Fruit fly (Drosophila melanogaster): ENCODE data around the gene Gr61a.

Gene Gr61a

DNA sequence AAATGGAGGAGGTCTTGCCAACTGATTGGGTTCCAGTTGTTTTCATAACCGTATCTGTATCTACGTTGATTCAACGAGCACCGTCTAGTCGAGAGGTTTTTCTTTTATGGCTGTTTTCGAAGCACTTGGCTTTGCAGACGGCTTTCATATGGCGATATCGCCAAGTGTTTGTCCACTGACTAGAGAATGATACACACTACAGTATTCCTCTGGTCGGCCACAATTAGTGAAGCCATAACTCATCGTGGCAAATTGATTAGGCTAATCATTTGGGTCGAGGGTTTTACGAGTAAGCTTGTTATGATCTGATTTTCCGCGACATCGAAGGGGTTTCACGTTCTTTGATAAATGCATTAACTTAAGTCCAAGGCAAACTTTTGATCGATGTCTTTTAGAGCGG is 35.4 kb downstream of the Gr61a start:
- peak; percentile 28 for TF ChIP-seq noc (tag; optimal IDR thresholded peaks at IDR 0.05)

DNA sequence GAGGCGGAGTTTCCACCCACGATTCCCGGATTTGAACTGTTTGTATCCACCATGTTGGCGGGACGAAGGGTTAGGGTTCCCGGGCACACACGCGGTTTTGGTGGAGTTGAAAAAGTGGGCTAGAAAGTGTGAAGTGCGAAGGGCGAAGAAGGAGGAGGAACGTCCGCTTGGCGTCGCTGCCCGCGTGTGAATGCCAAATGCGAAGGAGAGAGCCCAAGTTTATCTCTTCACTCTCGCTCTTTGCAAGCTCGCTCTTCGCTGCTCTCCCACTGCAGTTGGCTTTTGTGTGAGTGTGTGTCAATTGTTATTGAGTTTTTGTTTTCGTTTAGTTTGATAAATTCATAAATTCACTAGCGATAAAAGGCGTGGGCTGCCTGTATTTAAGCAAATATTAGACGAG is 39.6 kb downstream of the Gr61a start:
- TF ChIP-seq noc (tag; optimal IDR thresholded peaks at IDR 0.05): no peak

dm6 chr3L:881496-882235 is 40.4 kb downstream of the Gr61a start, which contains the start of gene CG13907:
Gene CG13907 (minus strand): TSS chr3L:882013.
- TF ChIP-seq noc (tag; optimal IDR thresholded peaks at IDR 0.05): no peak

- no peak for TF ChIP-seq noc (tag; optimal IDR thresholded peaks at IDR 0.05)
Observed at dm6 chr3L:882236-882891, 41.1 kb downstream of the Gr61a start.

dm6 chr3L:882892-883255 is 41.6 kb downstream of the Gr61a start:
- TF ChIP-seq noc (tag; optimal IDR thresholded peaks at IDR 0.05): no peak

DNA sequence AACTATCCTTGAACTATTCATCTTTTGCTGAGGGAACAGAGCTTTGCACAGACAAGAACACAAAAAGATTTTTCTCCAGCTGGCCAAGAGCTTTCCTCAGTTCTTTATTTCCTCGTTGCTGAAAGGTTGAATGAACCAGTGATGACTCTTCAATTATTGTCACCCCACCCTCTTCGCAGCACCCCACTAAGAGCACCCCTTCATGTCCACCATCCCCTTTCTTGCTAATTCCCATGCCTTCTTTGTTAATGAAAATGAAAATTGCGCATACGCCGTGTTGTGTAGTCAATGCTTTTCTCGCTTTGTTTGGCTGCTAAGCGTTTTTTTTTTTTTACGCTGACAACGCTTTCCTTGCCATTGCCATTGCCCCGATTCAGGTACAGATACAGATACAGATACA is 42.5 kb downstream of the Gr61a start:
- TF ChIP-seq noc (tag; optimal IDR thresholded peaks at IDR 0.05): no peak

dm6 chr3L:884239-884638 is 43.0 kb downstream of the Gr61a start:
- no peak for TF ChIP-seq noc (tag; optimal IDR thresholded peaks at IDR 0.05)

dm6 chr3L:885006-885405 is 43.8 kb downstream of the Gr61a start:
- no peak for TF ChIP-seq noc (tag; optimal IDR thresholded peaks at IDR 0.05)

dm6 chr3L:885624-886257 is 44.5 kb downstream of the Gr61a start:
- no peak for TF ChIP-seq noc (tag; optimal IDR thresholded peaks at IDR 0.05)

DNA sequence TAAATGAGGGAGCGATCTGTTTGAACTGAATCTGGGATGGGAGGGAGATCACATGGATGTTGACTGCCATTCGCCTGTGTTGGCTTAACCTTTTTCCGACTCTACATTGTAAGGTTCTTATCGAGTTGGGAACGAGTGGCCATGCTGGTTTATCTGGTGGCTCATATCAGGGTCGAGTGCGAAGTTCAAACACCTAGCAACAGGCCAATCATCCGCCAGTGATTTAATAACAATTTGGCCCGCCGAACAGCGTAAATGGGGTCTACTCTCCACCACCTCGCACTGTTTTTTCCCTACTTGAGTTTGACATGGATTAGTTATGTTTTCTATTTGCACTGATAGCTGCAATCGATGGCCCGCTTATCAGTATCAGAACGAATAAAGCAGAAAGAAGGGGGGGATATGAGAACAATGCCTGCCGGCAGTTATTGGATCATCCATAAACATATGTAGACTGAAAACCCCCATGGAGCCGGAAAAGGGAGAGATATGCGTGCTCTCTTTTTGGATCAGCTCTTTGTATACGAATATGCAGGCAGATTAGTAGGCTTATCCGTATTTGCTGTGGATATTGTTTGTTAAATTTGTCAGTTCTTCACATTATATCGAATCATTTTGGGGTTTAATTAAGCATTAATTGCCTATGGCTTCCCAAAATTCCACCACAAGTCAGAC is 46.3 kb downstream of the Gr61a start:
- TF ChIP-seq noc (tag; optimal IDR thresholded peaks at IDR 0.05): no peak

DNA sequence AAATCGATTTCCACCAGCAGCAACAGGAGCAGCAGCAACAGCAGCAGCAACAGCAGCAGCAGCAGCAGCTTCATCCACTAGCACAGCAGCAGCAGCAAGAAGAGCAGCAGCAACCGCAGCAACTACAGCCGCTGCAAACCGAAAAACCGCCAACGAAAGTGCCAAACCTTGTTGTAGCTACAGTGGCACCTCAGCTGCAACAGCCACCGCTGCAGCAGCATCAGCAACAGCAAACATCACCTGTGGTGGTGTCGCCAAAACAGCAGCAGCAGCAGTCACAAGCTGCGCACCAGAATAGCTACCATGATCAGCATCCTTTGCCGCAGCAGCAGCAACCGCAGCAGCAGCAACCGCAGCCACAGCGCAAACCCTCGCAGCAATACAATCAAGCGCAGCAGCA is 47.1 kb downstream of the Gr61a start:
- no peak for TF ChIP-seq noc (tag; optimal IDR thresholded peaks at IDR 0.05)
